Worm (Caenorhabditis elegans): ENCODE data around the gene grl-5.

The grl-5 gene

ce11 chrV:4364517-4364916 lies 49.9 kb downstream of the grl-5 start, which contains the start of gene grl-13:
TSS of gene grl-13 (minus strand) at chrV:4364617.
- TF ChIP-seq B0310.2 (tag; optimal IDR thresholded peaks at IDR 0.05) (no peak), scrt-1 (GFP tag; IDR thresholded peaks at IDR 0.05) (no peak), ceh-36 (tag; optimal IDR thresholded peaks at IDR 0.05) (no peak), pes-1 (GFP tag; IDR thresholded peaks at IDR 0.05) (no peak), ets-7 (tag; optimal IDR thresholded peaks at IDR 0.05) (no peak), hnd-1 (tag; optimal IDR thresholded peaks at IDR 0.05) (no peak)

All from whole organism, early embryonic.